Fruit fly (Drosophila melanogaster): ENCODE measurements around the gene Poc1.

Gene Poc1

dm6 chr3L:13400872-13401418, 11.1 kb upstream of the Poc1 start, which contains the start of gene sens:
TSS of gene sens (minus strand) at chr3L:13401125.
- TF ChIP-seq Rel (GFP tag; optimal IDR thresholded peaks at IDR 0.05): no peak
- TF ChIP-seq Rel (tag; optimal IDR thresholded peaks at IDR 0.05): no peak
- no peak for TF ChIP-seq usp (GFP tag; optimal IDR thresholded peaks at IDR 0.05)
- TF ChIP-seq Hr78 (GFP tag; optimal IDR thresholded peaks at IDR 0.05): no peak
- TF ChIP-seq Sp1 (GFP tag; optimal IDR thresholded peaks at IDR 0.05): peak; percentile 32
- TF ChIP-seq jim (GFP tag; optimal IDR thresholded peaks at IDR 0.05): peak; percentile 35
- TF ChIP-seq Jra (GFP tag; optimal IDR thresholded peaks at IDR 0.05): peak; percentile 38

dm6 chr3L:13397656-13398055, 7.8 kb upstream of the Poc1 start:
- no peak for TF ChIP-seq dsf (GFP tag; optimal IDR thresholded peaks at IDR 0.05; ENCODE audit: borderline replicate concordance)
- TF ChIP-seq GATAd (GFP tag; optimal IDR thresholded peaks at IDR 0.05): no peak
- TF ChIP-seq usp (GFP tag; optimal IDR thresholded peaks at IDR 0.05): no peak
- no peak for TF ChIP-seq dl (GFP tag; optimal IDR thresholded peaks at IDR 0.05; ENCODE audit: insufficient read depth in 1 of 2, partially characterized antibody in 2 of 2)
- no peak for TF ChIP-seq N (GFP tag; optimal IDR thresholded peaks at IDR 0.05)
- TF ChIP-seq Jra (GFP tag; optimal IDR thresholded peaks at IDR 0.05): no peak
- TF ChIP-seq sv (GFP tag; optimal IDR thresholded peaks at IDR 0.05): no peak
- TF ChIP-seq CG32264 (GFP tag; optimal IDR thresholded peaks at IDR 0.05): no peak
- TF ChIP-seq lola (GFP tag; optimal IDR thresholded peaks at IDR 0.05): no peak
- TF ChIP-seq rgr (GFP tag; optimal IDR thresholded peaks at IDR 0.05): no peak
- TF ChIP-seq Sp1 (GFP tag; optimal IDR thresholded peaks at IDR 0.05): no peak
- no peak for TF ChIP-seq CG9705 (GFP tag; optimal IDR thresholded peaks at IDR 0.05)
- no peak for TF ChIP-seq ey (GFP tag; optimal IDR thresholded peaks at IDR 0.05)

DNA sequence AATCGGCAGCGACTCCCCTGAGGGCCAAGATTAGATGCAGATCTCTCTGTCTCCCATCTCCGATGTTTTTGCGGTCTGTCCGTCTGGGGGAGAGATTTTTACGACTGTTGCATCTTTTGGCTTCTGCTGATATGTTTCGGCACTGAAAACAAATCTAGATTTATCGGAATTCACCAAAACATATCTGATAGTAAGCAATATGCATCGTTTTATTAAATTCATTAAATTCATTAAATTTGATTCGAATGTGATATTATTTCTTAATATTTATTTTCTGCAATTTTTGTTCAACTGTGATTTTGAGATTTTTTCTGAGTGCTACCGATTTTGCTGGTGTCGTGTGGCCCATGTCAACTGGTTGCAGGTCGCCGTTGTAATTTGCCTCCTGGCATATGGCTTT, 3.7 kb upstream of the Poc1 start:
- peak; percentile 22 for TF ChIP-seq OdsH (GFP tag; optimal IDR thresholded peaks at IDR 0.05)
- peak; percentile 23 for TF ChIP-seq HLH106 (tag; optimal IDR thresholded peaks at IDR 0.05)
- peak in 1 of 2 experiments; percentile 20 for TF ChIP-seq foxo (GFP tag; optimal IDR thresholded peaks at IDR 0.05)
- no peak for TF ChIP-seq brk (GFP tag; optimal IDR thresholded peaks at IDR 0.05)
- no peak for TF ChIP-seq dsf (GFP tag; optimal IDR thresholded peaks at IDR 0.05; ENCODE audit: borderline replicate concordance)
- no peak for TF ChIP-seq Vsx2 (GFP tag; optimal IDR thresholded peaks at IDR 0.05; ENCODE audit: partially characterized antibody)

- TF ChIP-seq Myc (optimal IDR thresholded peaks at IDR 0.05): peak; percentile 20
- TF ChIP-seq CG32264 (GFP tag; optimal IDR thresholded peaks at IDR 0.05): no peak
These were observed 2.2 kb downstream of the Poc1 start, which contains the start of gene CG10171 for dm6 chr3L:13387608-13388007. TSS of gene CG10171 (minus strand) at chr3L:13387907.

- TF ChIP-seq Hr78 (GFP tag; optimal IDR thresholded peaks at IDR 0.05) (no peak), h (GFP tag; optimal IDR thresholded peaks at IDR 0.05) (no peak), fru (GFP tag; optimal IDR thresholded peaks at IDR 0.05) (no peak), CG9705 (GFP tag; optimal IDR thresholded peaks at IDR 0.05) (no peak), usp (GFP tag; optimal IDR thresholded peaks at IDR 0.05) (no peak), brk (GFP tag; optimal IDR thresholded peaks at IDR 0.05) (no peak), HLH106 (tag; optimal IDR thresholded peaks at IDR 0.05) (no peak), Jra (GFP tag; optimal IDR thresholded peaks at IDR 0.05) (no peak), Abd-B (GFP tag; optimal IDR thresholded peaks at IDR 0.05) (no peak), Vsx2 (GFP tag; optimal IDR thresholded peaks at IDR 0.05; ENCODE audit: partially characterized antibody) (no peak), N (GFP tag; optimal IDR thresholded peaks at IDR 0.05) (no peak), OdsH (GFP tag; optimal IDR thresholded peaks at IDR 0.05) (no peak), dsf (GFP tag; optimal IDR thresholded peaks at IDR 0.05; ENCODE audit: borderline replicate concordance) (no peak), tai (GFP tag; optimal IDR thresholded peaks at IDR 0.05) (no peak), Dif (GFP tag; optimal IDR thresholded peaks at IDR 0.05; ENCODE audit: partially characterized antibody) (no peak), Myc (optimal IDR thresholded peaks at IDR 0.05) (no peak), Hr83 (GFP tag; optimal IDR thresholded peaks at IDR 0.05; ENCODE audit: poor library complexity, severe bottlenecking) (no peak), psq (GFP tag; optimal IDR thresholded peaks at IDR 0.05) (no peak), Hnf4 (GFP tag; optimal IDR thresholded peaks at IDR 0.05) (no peak)
These were observed 5.3 kb downstream of the Poc1 start, which contains the start of gene CG14110 for dm6 chr3L:13384489-13384888. TSS of gene CG14110 (plus strand) at chr3L:13384789.

Measured in whole organism, wandering third instar larva.